Worm (Caenorhabditis elegans) whole organism, L1 larva: ENCODE measurements around the gene H42K12.3.

Experiments
- blmp-1 ChIP-seq: fragments of 150-350 bp; optimal IDR thresholded peaks from 2 replicates; lab custom pipeline; 2014; ENCODE audit warnings: missing biosample characterization, missing genetic modification characterization
- hlh-17 ChIP-seq: fragments of 200-800 bp; sonication (Bioruptor generic); optimal IDR thresholded peaks from 2 replicates; lab custom pipeline; 2018; ENCODE audit warnings: missing genetic modification characterization, mild to moderate bottlenecking, missing compliant biosample characterization, moderate library complexity, borderline replicate concordance
- lin-13 ChIP-seq: fragments of 150-350 bp; optimal IDR thresholded peaks from 2 replicates; lab custom pipeline; 2014; ENCODE audit warnings: missing biosample characterization, missing genetic modification reagents, missing genetic modification characterization
- lin-35 ChIP-seq, 2 experiments: fragments of 150-350 bp; optimal IDR thresholded peaks; 2 replicates each; lab custom pipeline; 2014; ENCODE audit warnings: missing biosample characterization in 2 of 2, missing genetic modification characterization in 2 of 2, missing genetic modification reagents in 2 of 2
- mab-9 ChIP-seq: fragments of 200-800 bp; sonication (Bioruptor generic); IDR thresholded peaks from 2 replicates; pipeline ENCODE4 v1.3.6; 2022; ENCODE audit warnings: missing genetic modification reagents, missing genetic modification characterization, missing compliant biosample characterization
- tbx-2 ChIP-seq: sonication (generic microtip); optimal IDR thresholded peaks from 2 replicates; lab custom pipeline; 2016; ENCODE audit warnings: missing genetic modification characterization, missing compliant biosample characterization
- tlp-1 ChIP-seq: fragments of 150-350 bp; optimal IDR thresholded peaks from 2 replicates; lab custom pipeline; 2014; ENCODE audit warnings: missing biosample characterization, missing genetic modification characterization

DNA sequence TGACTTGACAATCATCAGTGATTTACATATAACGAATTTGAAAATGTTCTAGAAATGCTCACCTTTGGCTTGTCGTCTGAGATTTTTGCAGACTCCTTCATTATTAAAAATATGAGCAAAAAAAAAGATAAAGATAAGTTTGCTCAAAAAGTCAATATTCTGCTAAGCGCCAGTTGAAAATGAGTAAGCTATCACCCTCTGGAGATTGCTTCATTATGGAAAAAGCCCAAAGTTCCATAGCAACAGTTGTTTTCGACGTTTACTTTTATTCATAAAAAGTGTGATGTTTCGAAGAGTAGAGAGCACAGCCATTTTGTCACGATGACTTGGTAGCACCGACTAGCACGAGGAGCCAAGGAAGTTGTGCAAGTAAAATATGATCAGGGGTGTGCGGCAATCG lies 47.1 kb downstream of the H42K12.3 start, which contains the start of gene F56C3.3:
- TF ChIP-seq blmp-1 (no peak), mab-9 (GFP tag; lab: Robert Waterston, UW) (no peak), hlh-17 (GFP tag; lab: Kevin White, UChicago) (no peak), tbx-2 (tag; lab: Kevin White, UChicago) (no peak), lin-35 (GFP tag; optimal IDR thresholded peaks at IDR 0.05; lab: Kevin White, UChicago) (no peak), lin-13 (GFP tag; lab: Kevin White, UChicago) (no peak), tlp-1 (no peak)
